Fruit fly (Drosophila melanogaster) whole organism, pupa: ENCODE results near the gene CCDC53.

Experiments used
- CG13204 ChIP-seq: fragments of 200-800 bp; sonication (Bioruptor generic); optimal IDR thresholded peaks from 2 replicates; lab custom pipeline; 2018; ENCODE audit warnings: missing biosample characterization, mild to moderate bottlenecking, missing genetic modification characterization, moderate library complexity
- CG14655 ChIP-seq: fragments of 200-800 bp; sonication (Bioruptor generic); optimal IDR thresholded peaks from 3 replicates; lab custom pipeline; 2017; ENCODE audit warnings: mild to moderate bottlenecking, missing biosample characterization, missing genetic modification reagents, missing genetic modification characterization
- CG34367 ChIP-seq: fragments of 200-800 bp; sonication (Bioruptor generic); optimal IDR thresholded peaks from 2 replicates; lab custom pipeline; 2018; ENCODE audit warnings: missing biosample characterization, mild to moderate bottlenecking, missing genetic modification characterization
- CG4496 ChIP-seq: fragments of 200-800 bp; sonication (Bioruptor generic); IDR thresholded peaks from 3 replicates; pipeline ENCODE4 v1.3.6; 2022; ENCODE audit warnings: missing biosample characterization, missing genetic modification characterization
- EcR ChIP-seq: fragments of 200-800 bp; sonication (Bioruptor generic); optimal IDR thresholded peaks from 3 replicates; lab custom pipeline; 2019; ENCODE audit warnings: missing biosample characterization, missing genetic modification characterization, mild to moderate bottlenecking, moderate library complexity, missing genetic modification reagents
- fd96Ca ChIP-seq: fragments of 200-800 bp; sonication (Bioruptor generic); IDR thresholded peaks from 3 replicates; pipeline ENCODE4 v1.3.6; 2022; ENCODE audit warnings: missing biosample characterization, missing genetic modification characterization

DNA sequence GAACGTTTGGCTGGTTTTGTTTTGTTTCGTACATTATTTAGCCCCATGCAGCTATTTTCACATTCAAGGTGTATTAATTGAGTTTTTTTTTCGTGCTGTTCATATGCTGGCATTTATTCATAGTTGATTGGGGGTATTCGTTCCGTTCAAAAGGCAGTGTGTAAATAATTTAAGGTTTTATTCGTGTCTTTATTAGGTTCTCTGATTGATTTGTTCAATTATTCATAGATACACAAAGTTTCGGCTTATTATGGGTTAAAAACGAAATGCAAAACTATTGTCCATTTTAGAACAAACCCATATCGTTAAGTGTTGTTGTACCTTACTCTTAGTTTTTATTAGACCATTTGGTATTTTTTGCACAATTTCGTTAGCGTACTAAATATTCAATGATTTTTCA lies 50.5 kb downstream of the CCDC53 start:
- no peak for TF ChIP-seq CG13204 (GFP tag; lab: Kevin White, UChicago)
- TF ChIP-seq CG4496 (GFP tag; lab: Robert Waterston, UW): no peak
- no peak for TF ChIP-seq fd96Ca
- no peak for TF ChIP-seq CG34367 (tag; lab: Kevin White, UChicago)
- TF ChIP-seq EcR (GFP tag; lab: Kevin White, UChicago): no peak
- TF ChIP-seq CG14655: no peak
